Fruit fly (Drosophila melanogaster) whole organism, prepupa: ENCODE measurements around the gene sbr.

ENCODE experiments used
- CG6808 ChIP-seq: fragments of 200-800 bp; sonication (Bioruptor generic); optimal IDR thresholded peaks from 3 replicates; lab custom pipeline; 2017; ENCODE audit warnings: missing biosample characterization, missing genetic modification characterization, mild to moderate bottlenecking, moderate library complexity, missing genetic modification reagents
- CG9139 ChIP-seq: fragments of 200-800 bp; sonication (Bioruptor generic); optimal IDR thresholded peaks from 3 replicates; lab custom pipeline; 2017; ENCODE audit warnings: missing biosample characterization, mild to moderate bottlenecking, missing genetic modification characterization
- fd59A ChIP-seq: fragments of 200-800 bp; sonication (Bioruptor generic); optimal IDR thresholded peaks from 2 replicates; lab custom pipeline; 2017; ENCODE audit warnings: missing biosample characterization, mild to moderate bottlenecking, missing genetic modification characterization, missing genetic modification reagents

- TF ChIP-seq CG9139 (GFP tag; lab: Kevin White, UChicago) (no peak), CG6808 (GFP tag; lab: Kevin White, UChicago) (no peak), fd59A (no peak)
Observed at dm6 chrX:10857376-10857775, 10.5 kb upstream of the sbr start, which contains the start of the genes sofe and CG2186.
